Worm (Caenorhabditis elegans): ENCODE data around the gene myo-5.

ce11 chrV:8104473-8104872 is 4.3 kb upstream of the myo-5 start, which contains the start of gene srlf-16:
- no peak for TF ChIP-seq lin-13 (GFP tag; optimal IDR thresholded peaks at IDR 0.05)
- TF ChIP-seq unc-62 (GFP tag; optimal IDR thresholded peaks at IDR 0.05 in 1 of 2), result no peak
- TF ChIP-seq unc-62 (tag; optimal IDR thresholded peaks at IDR 0.05), result no peak
- TF ChIP-seq skn-1 (tag; optimal IDR thresholded peaks at IDR 0.05), result no peak
- TF ChIP-seq R02D3.7 (tag; optimal IDR thresholded peaks at IDR 0.05), result no peak
- TF ChIP-seq fkh-10 (GFP tag; optimal IDR thresholded peaks at IDR 0.05), result no peak
- no peak for TF ChIP-seq set-16 (GFP tag; IDR thresholded peaks at IDR 0.05)
